Worm (Caenorhabditis elegans): ENCODE data around the gene lmd-4.

Gene lmd-4

DNA sequence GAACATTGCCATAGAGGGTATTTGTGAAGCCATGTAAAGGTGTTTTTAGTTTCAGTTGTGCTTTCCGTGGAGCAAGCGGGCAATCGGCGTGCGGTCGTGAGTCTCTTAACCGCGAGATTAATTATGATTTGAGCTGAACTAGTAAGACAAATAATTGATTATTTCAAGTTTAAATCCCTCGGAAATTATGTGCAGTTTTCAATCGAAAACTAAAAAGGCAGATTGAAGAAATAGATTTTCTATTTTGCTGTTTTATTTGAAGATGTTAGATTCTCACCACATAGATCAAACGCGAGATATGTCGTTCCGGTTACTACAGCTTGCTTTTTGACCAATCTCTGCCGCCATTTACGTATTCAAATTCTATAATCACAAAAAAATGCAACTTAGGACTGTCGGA is 38.8 kb downstream of the lmd-4 start, which contains the start of gene C13A2.3:
Gene C13A2.3, plus strand, starts transcription at position 301 of the 400 bp plus-strand sequence.
- TF ChIP-seq tbx-11 (GFP tag; IDR thresholded peaks at IDR 0.05): no peak
- TF ChIP-seq ets-7 (tag; optimal IDR thresholded peaks at IDR 0.05): no peak
- no peak for TF ChIP-seq aly-1 (tag; optimal IDR thresholded peaks at IDR 0.05)
- no peak for TF ChIP-seq tra-4 (tag; optimal IDR thresholded peaks at IDR 0.05)
- no peak for TF ChIP-seq hnd-1 (tag; optimal IDR thresholded peaks at IDR 0.05)
- TF ChIP-seq pes-1 (GFP tag; IDR thresholded peaks at IDR 0.05): no peak
- no peak for TF ChIP-seq tbx-37 (GFP tag; conservative IDR thresholded peaks at IDR 0.05)
- no peak for TF ChIP-seq ceh-13 (GFP tag; optimal IDR thresholded peaks at IDR 0.05)
- no peak for TF ChIP-seq hmg-4 (GFP tag; optimal IDR thresholded peaks at IDR 0.05)
- no peak for TF ChIP-seq ceh-36 (tag; optimal IDR thresholded peaks at IDR 0.05)
- no peak for TF ChIP-seq scrt-1 (GFP tag; IDR thresholded peaks at IDR 0.05)
- TF ChIP-seq hmbx-1 (tag; optimal IDR thresholded peaks at IDR 0.05): no peak
- no peak for TF ChIP-seq F13C5.2 (tag; optimal IDR thresholded peaks at IDR 0.05)
- no peak for TF ChIP-seq ama-1 (optimal IDR thresholded peaks at IDR 0.05)
- TF ChIP-seq flt-1 (GFP tag; IDR thresholded peaks at IDR 0.05): no peak
- TF ChIP-seq B0310.2 (tag; optimal IDR thresholded peaks at IDR 0.05): no peak

DNA sequence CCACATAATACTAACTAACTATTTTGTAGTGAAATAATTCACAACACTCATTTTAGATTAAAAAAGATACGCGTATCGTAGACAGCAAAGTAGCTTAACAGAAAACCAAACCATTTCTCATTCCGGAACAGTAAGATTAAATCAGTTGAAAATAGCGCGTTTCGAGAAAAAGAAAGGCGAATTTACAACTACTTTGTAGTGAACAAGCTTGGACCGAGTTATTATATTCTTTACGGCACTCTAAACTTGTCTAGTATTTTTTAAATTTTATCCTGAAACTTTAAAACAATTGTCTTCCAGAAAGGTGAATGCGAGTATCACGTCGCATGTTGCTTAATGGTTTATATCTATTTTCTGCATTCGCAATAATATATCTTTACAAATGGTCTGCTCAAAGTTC is 41.7 kb downstream of the lmd-4 start, which contains the start of gene C13A2.4:
Gene C13A2.4, plus strand, starts transcription at position 301 of the 400 bp plus-strand sequence.
- TF ChIP-seq scrt-1 (GFP tag; IDR thresholded peaks at IDR 0.05) (no peak), F13C5.2 (tag; optimal IDR thresholded peaks at IDR 0.05) (no peak), pes-1 (GFP tag; IDR thresholded peaks at IDR 0.05) (no peak), hnd-1 (tag; optimal IDR thresholded peaks at IDR 0.05) (no peak)

DNA sequence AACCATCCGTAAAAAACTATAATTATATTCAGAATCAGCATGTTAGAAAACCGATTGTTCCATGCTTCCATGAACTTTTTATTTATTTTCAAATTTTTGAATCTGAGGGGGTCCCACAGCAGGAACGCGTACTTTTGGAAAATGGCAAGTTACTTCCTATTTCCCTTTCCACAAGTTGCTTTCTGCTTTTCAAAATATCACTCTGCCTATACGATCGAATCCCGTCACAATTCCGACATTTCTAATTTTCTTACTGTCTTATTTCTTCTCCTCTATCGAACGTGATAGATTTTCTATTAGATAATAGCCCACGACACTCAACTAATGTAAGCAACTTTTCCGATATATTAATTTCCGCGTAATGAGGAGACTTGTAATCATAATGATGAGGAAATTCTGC is 45.3 kb downstream of the lmd-4 start, which contains the start of gene C13A2.5:
Gene C13A2.5, plus strand, starts transcription at position 301 of the 400 bp plus-strand sequence.
- TF ChIP-seq F13C5.2 (tag; optimal IDR thresholded peaks at IDR 0.05): no peak
- no peak for TF ChIP-seq aly-1 (tag; optimal IDR thresholded peaks at IDR 0.05)
- TF ChIP-seq ceh-36 (tag; optimal IDR thresholded peaks at IDR 0.05): no peak
- TF ChIP-seq sea-1 (GFP tag; conservative IDR thresholded peaks at IDR 0.05): no peak
- no peak for TF ChIP-seq tra-4 (tag; optimal IDR thresholded peaks at IDR 0.05)
- no peak for TF ChIP-seq ama-1 (optimal IDR thresholded peaks at IDR 0.05)
- no peak for TF ChIP-seq hmg-4 (GFP tag; optimal IDR thresholded peaks at IDR 0.05)
- no peak for TF ChIP-seq B0310.2 (tag; optimal IDR thresholded peaks at IDR 0.05)
- no peak for TF ChIP-seq hmbx-1 (tag; optimal IDR thresholded peaks at IDR 0.05)
- TF ChIP-seq ets-7 (tag; optimal IDR thresholded peaks at IDR 0.05): no peak
- TF ChIP-seq scrt-1 (GFP tag; IDR thresholded peaks at IDR 0.05): no peak
- TF ChIP-seq pes-1 (GFP tag; IDR thresholded peaks at IDR 0.05): no peak
- no peak for TF ChIP-seq ceh-13 (GFP tag; optimal IDR thresholded peaks at IDR 0.05)
- no peak for TF ChIP-seq hnd-1 (tag; optimal IDR thresholded peaks at IDR 0.05)
- TF ChIP-seq tbx-11 (GFP tag; IDR thresholded peaks at IDR 0.05): no peak
- TF ChIP-seq tbx-37 (GFP tag; conservative IDR thresholded peaks at IDR 0.05): no peak

DNA sequence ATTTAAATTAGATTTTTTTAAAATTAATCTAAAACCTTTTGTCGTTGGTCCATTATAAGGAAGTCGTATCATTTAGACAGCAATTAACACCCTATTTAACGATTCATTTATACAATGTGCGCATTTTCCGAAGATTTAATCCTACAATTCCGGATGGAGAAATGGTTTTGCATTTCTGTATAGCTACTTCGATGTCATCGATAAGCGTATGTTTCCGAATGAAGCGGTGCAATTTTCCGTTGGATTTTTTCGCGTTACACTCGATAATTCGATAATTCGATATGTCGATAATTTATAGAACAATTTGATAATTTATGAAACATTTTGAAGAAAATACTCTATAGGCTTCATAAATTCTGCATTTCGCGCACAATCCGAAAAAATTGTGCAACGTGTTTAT is 45.8 kb downstream of the lmd-4 start, which contains the start of gene C13A2.10:
Gene C13A2.10, minus strand, starts transcription at position 101 of the 400 bp plus-strand sequence.
- TF ChIP-seq ama-1 (optimal IDR thresholded peaks at IDR 0.05): no peak
- no peak for TF ChIP-seq ets-7 (tag; optimal IDR thresholded peaks at IDR 0.05)
- TF ChIP-seq hmbx-1 (tag; optimal IDR thresholded peaks at IDR 0.05): no peak
- no peak for TF ChIP-seq ceh-36 (tag; optimal IDR thresholded peaks at IDR 0.05)
- TF ChIP-seq ceh-13 (GFP tag; optimal IDR thresholded peaks at IDR 0.05): no peak
- TF ChIP-seq tbx-37 (GFP tag; conservative IDR thresholded peaks at IDR 0.05): no peak
- TF ChIP-seq aly-1 (tag; optimal IDR thresholded peaks at IDR 0.05): no peak
- TF ChIP-seq tbx-11 (GFP tag; IDR thresholded peaks at IDR 0.05): no peak
- TF ChIP-seq B0310.2 (tag; optimal IDR thresholded peaks at IDR 0.05): no peak

DNA sequence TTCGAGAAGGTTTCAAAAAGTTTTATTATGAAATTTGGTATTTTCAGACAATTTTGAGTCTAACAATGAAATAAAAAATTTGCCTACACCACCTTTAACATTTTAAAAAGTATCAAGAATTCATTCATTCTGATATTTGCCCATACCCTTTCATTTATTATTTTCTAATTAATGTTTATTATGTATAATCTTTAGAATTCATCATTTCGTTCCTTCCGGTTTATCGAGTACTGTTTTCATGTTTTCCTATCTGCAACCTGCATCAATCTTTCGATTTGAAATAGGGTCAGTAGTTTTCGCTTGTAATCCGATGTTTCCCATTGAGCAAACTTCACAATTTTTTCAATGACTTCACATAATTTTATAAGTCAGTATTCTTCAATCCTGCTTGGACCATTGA is 51.4 kb downstream of the lmd-4 start, which contains the start of gene C13A2.6:
Gene C13A2.6, plus strand, starts transcription at position 301 of the 400 bp plus-strand sequence.
- TF ChIP-seq pes-1 (GFP tag; IDR thresholded peaks at IDR 0.05): no peak
- no peak for TF ChIP-seq ets-7 (tag; optimal IDR thresholded peaks at IDR 0.05)
- TF ChIP-seq ceh-13 (GFP tag; optimal IDR thresholded peaks at IDR 0.05): no peak
- no peak for TF ChIP-seq scrt-1 (GFP tag; IDR thresholded peaks at IDR 0.05)
- TF ChIP-seq tbx-11 (GFP tag; IDR thresholded peaks at IDR 0.05): no peak
- no peak for TF ChIP-seq ama-1 (optimal IDR thresholded peaks at IDR 0.05)
- TF ChIP-seq sea-1 (GFP tag; conservative IDR thresholded peaks at IDR 0.05): no peak
- no peak for TF ChIP-seq tbx-37 (GFP tag; conservative IDR thresholded peaks at IDR 0.05)
- TF ChIP-seq ceh-36 (tag; optimal IDR thresholded peaks at IDR 0.05): no peak
- no peak for TF ChIP-seq F13C5.2 (tag; optimal IDR thresholded peaks at IDR 0.05)
- no peak for TF ChIP-seq tra-4 (tag; optimal IDR thresholded peaks at IDR 0.05)
- no peak for TF ChIP-seq aly-1 (tag; optimal IDR thresholded peaks at IDR 0.05)

DNA sequence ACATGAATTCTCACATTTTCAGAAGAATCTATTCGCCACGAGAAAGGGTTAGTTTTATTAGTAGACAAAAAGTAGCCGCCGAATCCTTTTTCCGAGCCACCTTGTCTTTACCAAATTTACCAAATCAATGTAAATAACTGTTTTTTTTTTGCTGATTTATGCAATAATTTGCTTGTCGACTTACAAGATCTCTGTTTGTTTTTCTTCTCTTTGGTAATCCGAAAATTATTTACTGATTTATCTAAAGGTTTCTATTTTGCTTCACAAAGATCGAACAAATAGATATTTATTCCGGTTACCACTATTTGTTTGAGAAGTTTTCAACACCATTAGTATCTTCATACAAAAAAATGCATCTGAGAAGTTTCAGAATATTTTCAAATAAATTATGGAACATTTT is 54.8 kb downstream of the lmd-4 start, which contains the start of gene C13A2.7:
Gene C13A2.7, plus strand, starts transcription at position 301 of the 400 bp plus-strand sequence.
- TF ChIP-seq ceh-13 (GFP tag; optimal IDR thresholded peaks at IDR 0.05): no peak
- TF ChIP-seq flt-1 (GFP tag; IDR thresholded peaks at IDR 0.05): no peak
- TF ChIP-seq pes-1 (GFP tag; IDR thresholded peaks at IDR 0.05): no peak
- TF ChIP-seq ama-1 (optimal IDR thresholded peaks at IDR 0.05): no peak
- TF ChIP-seq tbx-11 (GFP tag; IDR thresholded peaks at IDR 0.05): no peak
- TF ChIP-seq hmg-4 (GFP tag; optimal IDR thresholded peaks at IDR 0.05): no peak
- TF ChIP-seq ets-7 (tag; optimal IDR thresholded peaks at IDR 0.05): no peak
- TF ChIP-seq sea-1 (GFP tag; conservative IDR thresholded peaks at IDR 0.05): no peak
- TF ChIP-seq tbx-37 (GFP tag; conservative IDR thresholded peaks at IDR 0.05): no peak
- no peak for TF ChIP-seq B0310.2 (tag; optimal IDR thresholded peaks at IDR 0.05)
- no peak for TF ChIP-seq scrt-1 (GFP tag; IDR thresholded peaks at IDR 0.05)
- TF ChIP-seq ceh-36 (tag; optimal IDR thresholded peaks at IDR 0.05): no peak
- TF ChIP-seq hnd-1 (tag; optimal IDR thresholded peaks at IDR 0.05): no peak
- no peak for TF ChIP-seq hmbx-1 (tag; optimal IDR thresholded peaks at IDR 0.05)
- no peak for TF ChIP-seq tra-4 (tag; optimal IDR thresholded peaks at IDR 0.05)
- no peak for TF ChIP-seq aly-1 (tag; optimal IDR thresholded peaks at IDR 0.05)
- TF ChIP-seq F13C5.2 (tag; optimal IDR thresholded peaks at IDR 0.05): no peak
